Fruit fly (Drosophila melanogaster): ENCODE results near the gene Ir7d.
A peak's percentile ranks its signal among the peaks of the same experiment; 100 is the strongest.

Gene Ir7d

DNA sequence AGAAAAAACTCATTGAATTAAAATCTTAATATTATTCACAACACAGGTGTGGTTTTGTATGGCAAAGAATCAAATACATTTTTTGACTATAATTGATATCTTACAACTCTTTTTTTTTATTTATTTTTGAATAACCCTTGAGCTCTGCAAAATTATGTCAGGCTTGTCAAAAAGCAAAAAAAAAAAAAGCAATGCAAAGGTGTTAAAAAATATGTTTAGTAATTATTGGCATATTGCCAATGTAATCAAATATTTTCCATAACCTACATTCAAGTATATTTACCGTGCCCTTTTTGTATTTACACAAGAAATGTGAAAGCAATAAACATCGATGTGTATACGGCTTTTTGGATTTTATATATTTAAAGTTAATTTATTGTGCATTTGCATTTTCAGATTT lies 4.5 kb downstream of the Ir7d start, which contains the start of gene Ir7c:
Gene Ir7c (plus strand): TSS at position 301 of the 400 bp plus-strand sequence.
- no peak for TF ChIP-seq CG14711 (tag; optimal IDR thresholded peaks at IDR 0.05)
- no peak for TF ChIP-seq cnc (optimal IDR thresholded peaks at IDR 0.05)
- TF ChIP-seq toe (GFP tag; optimal IDR thresholded peaks at IDR 0.05): no peak
- no peak for TF ChIP-seq CG12768 (GFP tag; optimal IDR thresholded peaks at IDR 0.05)
- TF ChIP-seq Mnt (GFP tag; optimal IDR thresholded peaks at IDR 0.05): no peak
- TF ChIP-seq tj (GFP tag; optimal IDR thresholded peaks at IDR 0.05): no peak
- TF ChIP-seq ovo (GFP tag; optimal IDR thresholded peaks at IDR 0.05): no peak
- TF ChIP-seq Hr96 (GFP tag; optimal IDR thresholded peaks at IDR 0.05): no peak
- TF ChIP-seq cic (GFP tag; optimal IDR thresholded peaks at IDR 0.05): no peak
- no peak for TF ChIP-seq CG7045 (GFP tag; optimal IDR thresholded peaks at IDR 0.05)
- no peak for TF ChIP-seq CG7101 (tag; optimal IDR thresholded peaks at IDR 0.05)

DNA sequence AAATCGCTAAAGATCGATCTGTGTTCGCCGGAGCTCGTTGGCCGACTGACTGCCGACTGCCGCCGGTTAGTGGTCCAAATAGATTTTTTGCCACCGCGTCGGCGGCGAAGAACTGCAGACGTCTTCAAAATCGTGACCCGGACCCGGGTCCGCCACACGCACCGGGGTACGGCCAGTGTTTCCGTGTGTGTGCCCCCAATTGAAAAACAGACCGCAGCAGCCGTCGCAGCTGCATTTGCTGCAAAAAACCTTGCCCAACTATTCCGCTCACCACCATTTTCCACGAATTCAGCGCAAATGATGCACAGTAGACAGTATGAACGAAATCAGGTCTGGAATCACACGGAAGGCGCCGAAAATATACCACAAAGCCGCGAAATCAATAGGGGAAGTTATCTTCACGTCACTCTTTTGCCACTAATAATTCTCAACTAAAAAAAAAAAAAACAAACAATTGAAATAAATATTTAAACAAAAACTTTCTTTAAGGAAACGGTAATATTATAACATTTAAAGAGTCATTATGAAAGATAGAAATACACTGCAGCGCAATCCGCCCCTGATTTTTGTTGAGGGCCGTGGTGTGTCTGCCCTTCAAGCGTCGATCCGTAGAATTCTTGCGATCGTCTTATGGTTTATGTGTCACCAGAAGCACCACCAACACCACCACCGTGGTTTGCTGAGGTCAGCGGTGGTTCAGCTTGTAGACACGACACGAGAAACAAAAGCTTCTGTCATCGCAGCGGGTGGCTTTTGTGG lies 5.3 kb downstream of the Ir7d start, which contains the start of gene dec:
Gene dec (minus strand): TSS at position 51 of the 759 bp plus-strand sequence.
- peak; percentile 26 for TF ChIP-seq CG14711 (tag; optimal IDR thresholded peaks at IDR 0.05)
- TF ChIP-seq CG11617 (GFP tag; optimal IDR thresholded peaks at IDR 0.05): no peak
- no peak for TF ChIP-seq cic (GFP tag; optimal IDR thresholded peaks at IDR 0.05)
- no peak for TF ChIP-seq Hr96 (GFP tag; optimal IDR thresholded peaks at IDR 0.05)
- TF ChIP-seq pad (GFP tag; optimal IDR thresholded peaks at IDR 0.05): peak; percentile 17
- TF ChIP-seq cnc (optimal IDR thresholded peaks at IDR 0.05): no peak
- TF ChIP-seq CG1620 (GFP tag; optimal IDR thresholded peaks at IDR 0.05): no peak
- TF ChIP-seq Crg-1 (GFP tag; optimal IDR thresholded peaks at IDR 0.05): no peak
- TF ChIP-seq bab1 (GFP tag; optimal IDR thresholded peaks at IDR 0.05): peak; percentile 88
- peak; percentile 95 for TF ChIP-seq tj (GFP tag; optimal IDR thresholded peaks at IDR 0.05)
- TF ChIP-seq ovo (GFP tag; optimal IDR thresholded peaks at IDR 0.05): no peak
- TF ChIP-seq CG33017 (tag; optimal IDR thresholded peaks at IDR 0.05): no peak
- no peak for TF ChIP-seq CG7045 (GFP tag; optimal IDR thresholded peaks at IDR 0.05)
- TF ChIP-seq CG7101 (tag; optimal IDR thresholded peaks at IDR 0.05): no peak
- TF ChIP-seq Mnt (GFP tag; optimal IDR thresholded peaks at IDR 0.05): no peak
- TF ChIP-seq toe (GFP tag; optimal IDR thresholded peaks at IDR 0.05): no peak
- no peak for TF ChIP-seq Clk (GFP tag; optimal IDR thresholded peaks at IDR 0.05)
- no peak for TF ChIP-seq CG5204 (GFP tag; optimal IDR thresholded peaks at IDR 0.05)
- no peak for TF ChIP-seq kay (GFP tag; ENCODE audit: borderline replicate concordance)
- TF ChIP-seq CG12768 (GFP tag; optimal IDR thresholded peaks at IDR 0.05): no peak

DNA sequence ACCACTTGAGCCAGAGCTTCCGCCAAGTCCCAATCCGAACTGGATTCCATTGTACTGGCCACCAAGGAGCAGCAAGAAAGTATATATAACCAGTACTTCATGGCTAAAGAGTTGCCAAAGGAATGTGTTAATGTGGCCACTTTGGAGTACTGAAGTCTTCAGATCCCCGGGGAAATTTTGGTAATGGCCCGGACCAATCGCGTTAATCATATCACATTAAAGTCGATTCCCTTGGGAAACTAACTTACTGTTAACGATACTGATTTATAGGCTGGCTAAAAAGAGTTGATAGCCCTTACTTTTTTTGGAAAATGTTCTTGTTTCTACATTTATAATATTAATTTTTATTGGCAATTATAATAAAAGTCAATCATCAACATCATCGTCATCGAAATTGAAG lies 11.8 kb downstream of the Ir7d start, which contains the start of gene Ir7b:
Gene Ir7b (minus strand): TSS at position 101 of the 400 bp plus-strand sequence.
- no peak for TF ChIP-seq CG5204 (GFP tag; optimal IDR thresholded peaks at IDR 0.05)
- TF ChIP-seq kay (GFP tag; ENCODE audit: borderline replicate concordance): no peak
- TF ChIP-seq pad (GFP tag; optimal IDR thresholded peaks at IDR 0.05): no peak
- no peak for TF ChIP-seq CG11617 (GFP tag; optimal IDR thresholded peaks at IDR 0.05)
- no peak for TF ChIP-seq ovo (GFP tag; optimal IDR thresholded peaks at IDR 0.05)
- no peak for TF ChIP-seq CG1620 (GFP tag; optimal IDR thresholded peaks at IDR 0.05)
- TF ChIP-seq CG7045 (GFP tag; optimal IDR thresholded peaks at IDR 0.05): no peak
- TF ChIP-seq tj (GFP tag; optimal IDR thresholded peaks at IDR 0.05): no peak
- TF ChIP-seq cnc (optimal IDR thresholded peaks at IDR 0.05): no peak
- no peak for TF ChIP-seq Hr96 (GFP tag; optimal IDR thresholded peaks at IDR 0.05)
- TF ChIP-seq CG12768 (GFP tag; optimal IDR thresholded peaks at IDR 0.05): no peak
- TF ChIP-seq Crg-1 (GFP tag; optimal IDR thresholded peaks at IDR 0.05): no peak
- TF ChIP-seq CG14711 (tag; optimal IDR thresholded peaks at IDR 0.05): no peak
- no peak for TF ChIP-seq cic (GFP tag; optimal IDR thresholded peaks at IDR 0.05)
- TF ChIP-seq CG7101 (tag; optimal IDR thresholded peaks at IDR 0.05): no peak
- TF ChIP-seq CG33017 (tag; optimal IDR thresholded peaks at IDR 0.05): no peak

DNA sequence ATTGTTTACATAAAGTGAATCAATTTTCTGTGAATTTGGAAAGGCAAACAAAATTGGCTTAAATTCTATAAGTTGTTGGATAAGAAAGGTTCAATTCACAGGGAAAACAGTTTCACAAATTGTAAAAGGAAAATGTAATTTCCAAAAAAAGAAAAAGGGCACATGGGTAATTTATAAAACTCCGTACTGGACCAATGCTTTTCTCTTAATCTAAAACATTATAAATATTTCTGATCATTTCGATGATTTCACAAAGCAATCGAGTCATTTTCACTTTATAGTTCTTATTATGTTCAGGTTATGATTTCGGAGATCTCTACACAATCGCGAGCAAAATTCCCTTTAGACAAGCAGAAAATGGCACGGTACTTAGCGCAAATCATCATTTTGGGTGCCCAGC lies 20.8 kb downstream of the Ir7d start, which contains the start of gene CG1409:
Gene CG1409 (plus strand): TSS at position 301 of the 400 bp plus-strand sequence.
- TF ChIP-seq CG1620 (GFP tag; optimal IDR thresholded peaks at IDR 0.05): no peak
- TF ChIP-seq Hr96 (GFP tag; optimal IDR thresholded peaks at IDR 0.05): no peak
- TF ChIP-seq Crg-1 (GFP tag; optimal IDR thresholded peaks at IDR 0.05): no peak
- no peak for TF ChIP-seq tj (GFP tag; optimal IDR thresholded peaks at IDR 0.05)
- TF ChIP-seq Mnt (GFP tag; optimal IDR thresholded peaks at IDR 0.05): no peak
- TF ChIP-seq ovo (GFP tag; optimal IDR thresholded peaks at IDR 0.05): no peak
- no peak for TF ChIP-seq CG7045 (GFP tag; optimal IDR thresholded peaks at IDR 0.05)
- no peak for TF ChIP-seq CG33017 (tag; optimal IDR thresholded peaks at IDR 0.05)
- no peak for TF ChIP-seq Clk (GFP tag; optimal IDR thresholded peaks at IDR 0.05)
- TF ChIP-seq kay (GFP tag; ENCODE audit: borderline replicate concordance): no peak
- no peak for TF ChIP-seq CG5204 (GFP tag; optimal IDR thresholded peaks at IDR 0.05)
- TF ChIP-seq CG14711 (tag; optimal IDR thresholded peaks at IDR 0.05): no peak
- TF ChIP-seq bab1 (GFP tag; optimal IDR thresholded peaks at IDR 0.05): no peak
- TF ChIP-seq cic (GFP tag; optimal IDR thresholded peaks at IDR 0.05): no peak
- TF ChIP-seq CG12768 (GFP tag; optimal IDR thresholded peaks at IDR 0.05): no peak
- no peak for TF ChIP-seq cnc (optimal IDR thresholded peaks at IDR 0.05)
- no peak for TF ChIP-seq CG11617 (GFP tag; optimal IDR thresholded peaks at IDR 0.05)

DNA sequence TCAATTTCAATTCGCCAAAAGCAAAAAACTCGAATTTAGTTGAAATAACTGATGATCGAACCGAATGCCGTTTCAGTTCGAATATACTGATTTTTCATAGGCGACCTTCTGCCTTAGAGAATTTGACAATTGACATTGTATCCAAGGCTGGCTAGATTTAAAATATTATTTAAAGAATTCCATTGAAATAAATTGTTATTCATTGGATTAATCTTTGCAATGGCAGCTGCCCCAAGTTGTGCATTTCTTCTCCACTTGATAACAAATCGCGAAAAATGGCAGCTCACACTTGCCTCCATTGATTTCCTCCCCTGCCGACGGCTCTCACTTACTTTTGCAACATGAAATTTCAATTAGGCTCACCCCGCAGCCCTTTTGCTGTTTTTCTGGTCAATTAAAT lies 24.5 kb downstream of the Ir7d start, which contains the start of gene CG10920:
Gene CG10920 (minus strand): TSS at position 101 of the 400 bp plus-strand sequence.
- no peak for TF ChIP-seq kay (GFP tag; ENCODE audit: borderline replicate concordance)
- no peak for TF ChIP-seq Clk (GFP tag; optimal IDR thresholded peaks at IDR 0.05)
- no peak for TF ChIP-seq CG12768 (GFP tag; optimal IDR thresholded peaks at IDR 0.05)
- TF ChIP-seq CG5204 (GFP tag; optimal IDR thresholded peaks at IDR 0.05): no peak
- no peak for TF ChIP-seq CG7045 (GFP tag; optimal IDR thresholded peaks at IDR 0.05)
- TF ChIP-seq pad (GFP tag; optimal IDR thresholded peaks at IDR 0.05): no peak
- TF ChIP-seq CG14711 (tag; optimal IDR thresholded peaks at IDR 0.05): no peak
- no peak for TF ChIP-seq CG7101 (tag; optimal IDR thresholded peaks at IDR 0.05)
- TF ChIP-seq ovo (GFP tag; optimal IDR thresholded peaks at IDR 0.05): no peak
- no peak for TF ChIP-seq cic (GFP tag; optimal IDR thresholded peaks at IDR 0.05)
- no peak for TF ChIP-seq Mnt (GFP tag; optimal IDR thresholded peaks at IDR 0.05)
- TF ChIP-seq CG11617 (GFP tag; optimal IDR thresholded peaks at IDR 0.05): no peak
- TF ChIP-seq CG1620 (GFP tag; optimal IDR thresholded peaks at IDR 0.05): no peak
- no peak for TF ChIP-seq toe (GFP tag; optimal IDR thresholded peaks at IDR 0.05)
